Fruit fly (Drosophila melanogaster) whole organism, wandering third instar larva: ENCODE data around the gene SP.

Experiments used
- Abd-B ChIP-seq: fragments of >200 bp; optimal IDR thresholded peaks from 2 replicates; lab custom pipeline; 2017; ENCODE audit warnings: missing biosample characterization, missing genetic modification characterization
- Myc ChIP-seq: fragments of >200 bp; optimal IDR thresholded peaks from 2 replicates; lab custom pipeline; 2017
- OdsH ChIP-seq: fragments of 200-800 bp; sonication (Bioruptor generic); optimal IDR thresholded peaks from 2 replicates; lab custom pipeline; 2016; ENCODE audit warnings: missing biosample characterization, mild to moderate bottlenecking, missing genetic modification characterization

dm6 chr3L:13300052-13300451, 1.4 kb upstream of the SP start, which contains the start of gene CG43147:
- TF ChIP-seq Abd-B (GFP tag; lab: Kevin White, UChicago): no peak
- no peak for TF ChIP-seq Myc (lab: Kevin White, UChicago)
- no peak for TF ChIP-seq OdsH (GFP tag; lab: Kevin White, UChicago)
